Worm (Caenorhabditis elegans): ENCODE results near the gene fbxa-105.

DNA sequence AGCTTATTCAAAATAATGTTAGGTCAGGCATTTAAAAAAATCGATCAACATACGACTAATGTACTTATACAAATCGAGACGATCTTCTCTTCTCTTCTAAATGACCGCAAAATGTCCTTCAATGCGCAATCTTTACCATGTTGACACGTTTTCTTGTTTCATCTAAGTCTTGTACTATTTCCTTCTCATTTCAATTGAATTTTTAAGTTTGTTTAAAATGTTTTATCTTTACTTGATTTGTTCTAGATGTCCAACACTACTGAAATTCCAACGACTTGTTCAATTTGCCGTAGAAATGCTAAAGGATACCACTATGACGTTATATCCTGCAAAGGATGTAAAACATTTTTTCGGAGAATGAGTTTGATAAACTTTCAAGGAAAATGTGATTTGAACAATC lies 49.9 kb downstream of the fbxa-105 start, which contains the start of the genes nhr-263 and nhr-148:
- TF ChIP-seq Y22D7AL.16 (tag; optimal IDR thresholded peaks at IDR 0.05): no peak
- TF ChIP-seq ceh-22 (tag; optimal IDR thresholded peaks at IDR 0.05): no peak
- no peak for TF ChIP-seq pros-1 (tag; optimal IDR thresholded peaks at IDR 0.05)
- no peak for TF ChIP-seq sdc-2 (tag; optimal IDR thresholded peaks at IDR 0.05)
- TF ChIP-seq pha-4 (tag; optimal IDR thresholded peaks at IDR 0.05): no peak
- TF ChIP-seq nhr-11 (tag; optimal IDR thresholded peaks at IDR 0.05): no peak
- TF ChIP-seq nfya-1 (tag; optimal IDR thresholded peaks at IDR 0.05): no peak
- no peak for TF ChIP-seq pag-3 (tag; optimal IDR thresholded peaks at IDR 0.05; ENCODE audit: borderline replicate concordance)
- no peak for TF ChIP-seq ahr-1 (tag; optimal IDR thresholded peaks at IDR 0.05)
